Worm (Caenorhabditis elegans): Measurements from ENCODE around the gene mmaa-1.

mmaa-1 gene

DNA sequence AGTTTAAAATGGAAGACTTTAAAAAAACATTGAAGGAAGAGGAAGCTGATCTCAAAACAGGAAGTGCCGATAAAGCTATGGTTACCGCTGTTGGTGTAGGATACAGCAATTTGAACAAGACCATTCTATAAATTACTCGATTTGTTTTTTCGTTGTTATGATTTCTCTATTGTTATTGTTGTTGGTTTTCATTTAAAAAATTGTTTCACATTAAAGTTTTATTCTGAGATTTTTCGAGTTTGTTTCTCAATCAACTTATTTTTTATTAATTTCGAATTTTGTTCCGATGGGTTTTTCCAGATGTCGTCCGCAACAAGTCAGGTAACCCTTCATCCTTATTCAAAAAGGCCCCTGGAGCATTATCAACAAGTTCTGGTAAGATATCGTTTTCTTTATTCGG is 49.2 kb downstream of the mmaa-1 start, which contains the start of gene ZK1127.12:
Gene ZK1127.12 (plus strand): TSS at position 301 of the 400 bp plus-strand sequence.
- no peak for TF ChIP-seq ama-1 (optimal IDR thresholded peaks at IDR 0.05)
- no peak for TF ChIP-seq ceh-30 (tag; optimal IDR thresholded peaks at IDR 0.05)
- no peak for TF ChIP-seq ets-4 (tag; optimal IDR thresholded peaks at IDR 0.05)
- no peak for TF ChIP-seq nhr-11 (tag; optimal IDR thresholded peaks at IDR 0.05)
- no peak for TF ChIP-seq elt-4 (tag; optimal IDR thresholded peaks at IDR 0.05)
- TF ChIP-seq hlh-6 (tag; optimal IDR thresholded peaks at IDR 0.05): no peak
- no peak for TF ChIP-seq mec-3 (tag; optimal IDR thresholded peaks at IDR 0.05; ENCODE audit: borderline replicate concordance)
- no peak for TF ChIP-seq ceh-34 (tag; optimal IDR thresholded peaks at IDR 0.05)
- TF ChIP-seq nhr-232 (tag; optimal IDR thresholded peaks at IDR 0.05): no peak
- TF ChIP-seq ceh-24 (tag; optimal IDR thresholded peaks at IDR 0.05): no peak
- no peak for TF ChIP-seq eyg-1 (tag; optimal IDR thresholded peaks at IDR 0.05)

DNA sequence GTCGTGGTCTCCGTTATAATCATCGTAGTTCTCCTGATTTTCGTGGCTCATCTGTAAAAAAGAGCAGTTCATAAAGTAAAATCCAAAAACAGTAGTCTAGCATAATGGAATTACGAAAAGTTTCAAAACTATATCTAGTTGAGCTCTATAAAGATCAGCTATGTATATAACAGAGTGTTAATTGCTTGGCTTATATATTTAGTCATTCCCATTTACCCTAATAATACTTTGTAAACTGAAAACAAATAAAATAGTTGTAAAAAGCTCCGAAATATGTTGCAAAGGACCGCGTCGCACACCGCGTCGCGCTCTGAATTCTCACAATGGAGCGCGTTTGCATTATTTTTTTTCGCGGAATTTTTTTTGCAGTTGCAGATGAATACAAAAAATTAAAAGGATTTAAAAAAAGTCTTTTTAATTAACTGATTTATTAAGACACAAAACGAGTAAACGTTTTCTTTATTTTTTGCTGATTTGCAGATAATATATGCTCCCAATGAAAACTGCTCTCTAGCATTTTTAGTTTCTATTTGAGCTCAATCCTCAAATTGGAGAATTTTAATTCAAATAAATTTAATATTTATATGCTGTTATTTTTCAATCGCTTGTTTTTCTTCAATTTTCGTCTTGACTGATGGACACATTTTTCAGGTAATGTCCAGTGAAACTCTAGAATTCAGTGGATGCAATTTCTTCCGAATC is 50.8 kb downstream of the mmaa-1 start, which contains the start of the genes tcer-1 and ZK1127.5:
Gene tcer-1 (minus strand): TSS at position 51 of the 702 bp plus-strand sequence.
Gene ZK1127.5 (plus strand): TSS at position 652 of the 702 bp plus-strand sequence.
- no peak for TF ChIP-seq mec-3 (tag; optimal IDR thresholded peaks at IDR 0.05; ENCODE audit: borderline replicate concordance)
- no peak for TF ChIP-seq elt-2 (tag; optimal IDR thresholded peaks at IDR 0.05)
- TF ChIP-seq odd-2 (tag; optimal IDR thresholded peaks at IDR 0.05): no peak
- no peak for TF ChIP-seq pros-1 (tag; optimal IDR thresholded peaks at IDR 0.05)
- TF ChIP-seq npax-4 (tag; optimal IDR thresholded peaks at IDR 0.05): no peak
- TF ChIP-seq hlh-8 (tag; optimal IDR thresholded peaks at IDR 0.05): no peak
- TF ChIP-seq T23F11.4 (GFP tag; optimal IDR thresholded peaks at IDR 0.05): no peak
- no peak for TF ChIP-seq ceh-6 (GFP tag; optimal IDR thresholded peaks at IDR 0.05)
- no peak for TF ChIP-seq hlh-13 (GFP tag; optimal IDR thresholded peaks at IDR 0.05)
- TF ChIP-seq hlh-30 (tag; optimal IDR thresholded peaks at IDR 0.05; ENCODE audit: insufficient read depth): no peak
- TF ChIP-seq F13H6.1 (tag; optimal IDR thresholded peaks at IDR 0.05): no peak
- no peak for TF ChIP-seq K02D7.2 (tag; optimal IDR thresholded peaks at IDR 0.05)
- TF ChIP-seq dmd-4 (tag; optimal IDR thresholded peaks at IDR 0.05; ENCODE audit: borderline replicate concordance): no peak
- no peak for TF ChIP-seq nhr-232 (tag; optimal IDR thresholded peaks at IDR 0.05)
- no peak for TF ChIP-seq sox-4 (tag; optimal IDR thresholded peaks at IDR 0.05)
- no peak for TF ChIP-seq pax-1 (tag; optimal IDR thresholded peaks at IDR 0.05)
- no peak for TF ChIP-seq nhr-11 (tag; optimal IDR thresholded peaks at IDR 0.05)
- peak; percentile 46 for TF ChIP-seq nfya-1 (tag; optimal IDR thresholded peaks at IDR 0.05)
- no peak for TF ChIP-seq hlh-15 (tag; optimal IDR thresholded peaks at IDR 0.05)
- no peak for TF ChIP-seq ceh-18 (tag; optimal IDR thresholded peaks at IDR 0.05)
- TF ChIP-seq C08G9.2 (tag; optimal IDR thresholded peaks at IDR 0.05): no peak
- TF ChIP-seq ref-2 (tag; optimal IDR thresholded peaks at IDR 0.05): no peak
- TF ChIP-seq ceh-31 (tag; optimal IDR thresholded peaks at IDR 0.05): peak; percentile 40
- no peak for TF ChIP-seq pha-2 (tag; optimal IDR thresholded peaks at IDR 0.05)
- TF ChIP-seq ets-4 (tag; optimal IDR thresholded peaks at IDR 0.05): no peak
- TF ChIP-seq ama-1 (optimal IDR thresholded peaks at IDR 0.05): no peak
- no peak for TF ChIP-seq lim-6 (tag; optimal IDR thresholded peaks at IDR 0.05)
- TF ChIP-seq ceh-34 (tag; optimal IDR thresholded peaks at IDR 0.05): no peak
- TF ChIP-seq ttx-3 (tag; optimal IDR thresholded peaks at IDR 0.05): no peak
- TF ChIP-seq unc-86 (tag; optimal IDR thresholded peaks at IDR 0.05): no peak
- peak; percentile 22 for TF ChIP-seq tbx-2 (tag; optimal IDR thresholded peaks at IDR 0.05)
- TF ChIP-seq ceh-19 (GFP tag; optimal IDR thresholded peaks at IDR 0.05): no peak
- peak; percentile 15 for TF ChIP-seq unc-42 (tag; optimal IDR thresholded peaks at IDR 0.05)
- TF ChIP-seq ahr-1 (tag; optimal IDR thresholded peaks at IDR 0.05): no peak
- TF ChIP-seq ceh-30 (tag; optimal IDR thresholded peaks at IDR 0.05): peak; percentile 18
- no peak for TF ChIP-seq lin-11 (tag; optimal IDR thresholded peaks at IDR 0.05)
- no peak for TF ChIP-seq ceh-14 (tag; optimal IDR thresholded peaks at IDR 0.05)

All from whole organism, late embryonic.